Worm (Caenorhabditis elegans) whole organism, late embryonic: ENCODE results near the gene F55A11.11.

Source experiments
- C08G9.2 ChIP-seq: sonication (generic microtip); optimal IDR thresholded peaks from 2 replicates; lab custom pipeline; 2016; ENCODE audit warnings: mild to moderate bottlenecking, missing genetic modification characterization, moderate library complexity, missing compliant biosample characterization
- F13H6.1 ChIP-seq: sonication (generic microtip); optimal IDR thresholded peaks from 2 replicates; lab custom pipeline; 2016; ENCODE audit warnings: missing genetic modification characterization, missing compliant biosample characterization
- K02D7.2 ChIP-seq: sonication (generic microtip); optimal IDR thresholded peaks from 2 replicates; lab custom pipeline; 2017; ENCODE audit warnings: mild to moderate bottlenecking, missing genetic modification characterization, missing compliant biosample characterization
- T23F11.4 ChIP-seq: fragments of 200-800 bp; sonication (Bioruptor generic); optimal IDR thresholded peaks from 2 replicates; lab custom pipeline; 2018; ENCODE audit warnings: mild to moderate bottlenecking, missing genetic modification characterization, missing compliant biosample characterization
- Y22D7AL.16 ChIP-seq: sonication (generic microtip); optimal IDR thresholded peaks from 2 replicates; lab custom pipeline; 2016; ENCODE audit warnings: missing genetic modification characterization, missing compliant biosample characterization
- ama-1 ChIP-seq: fragments of 150-350 bp; optimal IDR thresholded peaks from 2 replicates; lab custom pipeline; 2014
- ceh-18 ChIP-seq: sonication (generic microtip); optimal IDR thresholded peaks from 2 replicates; lab custom pipeline; 2016; ENCODE audit warnings: missing genetic modification characterization, missing compliant biosample characterization
- ceh-19 ChIP-seq: fragments of 200-800 bp; sonication (Bioruptor generic); optimal IDR thresholded peaks from 2 replicates; lab custom pipeline; 2018; ENCODE audit warnings: mild to moderate bottlenecking, missing genetic modification characterization, missing compliant biosample characterization
- ceh-30 ChIP-seq: fragments of 150-350 bp; optimal IDR thresholded peaks from 2 replicates; lab custom pipeline; 2014; ENCODE audit warnings: missing biosample characterization, missing genetic modification characterization
- ceh-31 ChIP-seq: sonication (generic microtip); optimal IDR thresholded peaks from 2 replicates; lab custom pipeline; 2016; ENCODE audit warnings: missing genetic modification characterization, missing compliant biosample characterization
- ceh-34 ChIP-seq: sonication (generic microtip); optimal IDR thresholded peaks from 2 replicates; lab custom pipeline; 2016; ENCODE audit warnings: mild to moderate bottlenecking, missing genetic modification characterization, missing compliant biosample characterization
- ceh-48 ChIP-seq: sonication (generic microtip); optimal IDR thresholded peaks from 2 replicates; lab custom pipeline; 2016; ENCODE audit warnings: missing genetic modification characterization, inconsistent platforms, missing compliant biosample characterization
- ceh-9 ChIP-seq: sonication (generic microtip); optimal IDR thresholded peaks from 2 replicates; lab custom pipeline; 2016; ENCODE audit warnings: mild to moderate bottlenecking, missing genetic modification characterization, inconsistent platforms, missing compliant biosample characterization
- che-1 ChIP-seq: sonication (generic microtip); optimal IDR thresholded peaks from 2 replicates; lab custom pipeline; 2016; ENCODE audit warnings: mild to moderate bottlenecking, missing genetic modification characterization, missing compliant biosample characterization
- elt-2 ChIP-seq: sonication (generic microtip); optimal IDR thresholded peaks from 2 replicates; lab custom pipeline; 2016; ENCODE audit warnings: missing genetic modification reagents, missing genetic modification characterization, missing compliant biosample characterization
- ets-4 ChIP-seq: sonication (generic microtip); optimal IDR thresholded peaks from 2 replicates; lab custom pipeline; 2016; ENCODE audit warnings: missing genetic modification characterization, missing compliant biosample characterization
- eyg-1 ChIP-seq: sonication (generic microtip); optimal IDR thresholded peaks from 2 replicates; lab custom pipeline; 2016; ENCODE audit warnings: missing genotype, missing genetic modification characterization, missing compliant biosample characterization
- fax-1 ChIP-seq: sonication (generic microtip); optimal IDR thresholded peaks from 2 replicates; lab custom pipeline; 2016; ENCODE audit warnings: missing genotype, missing genetic modification characterization, missing compliant biosample characterization
- fkh-10 ChIP-seq: fragments of 150-350 bp; optimal IDR thresholded peaks from 2 replicates; lab custom pipeline; 2014; ENCODE audit warnings: missing biosample characterization, missing genetic modification reagents, missing genetic modification characterization
- fkh-6 ChIP-seq: sonication (generic microtip); optimal IDR thresholded peaks from 2 replicates; lab custom pipeline; 2016; ENCODE audit warnings: missing genetic modification characterization, missing compliant biosample characterization
- hlh-15 ChIP-seq: sonication (generic microtip); optimal IDR thresholded peaks from 2 replicates; lab custom pipeline; 2016; ENCODE audit warnings: missing genetic modification characterization, missing compliant biosample characterization
- hlh-30 ChIP-seq: sonication (generic microtip); optimal IDR thresholded peaks from 2 replicates; lab custom pipeline; 2017; ENCODE audit warnings: antibody characterized with exemption, missing genetic modification characterization, missing compliant biosample characterization; ENCODE audit not compliant: insufficient read depth
- hlh-8 ChIP-seq: sonication (generic microtip); optimal IDR thresholded peaks from 2 replicates; lab custom pipeline; 2016; ENCODE audit warnings: missing genotype, missing genetic modification characterization, missing compliant biosample characterization
- lim-6 ChIP-seq: sonication (generic microtip); optimal IDR thresholded peaks from 2 replicates; lab custom pipeline; 2016; ENCODE audit warnings: missing genetic modification characterization, missing compliant biosample characterization
- lin-11 ChIP-seq: fragments of 200-800 bp; sonication (Bioruptor generic); optimal IDR thresholded peaks from 2 replicates; lab custom pipeline; 2018; ENCODE audit warnings: mild to moderate bottlenecking, missing genetic modification characterization, missing compliant biosample characterization
- madf-2 ChIP-seq: sonication (generic microtip); optimal IDR thresholded peaks from 2 replicates; lab custom pipeline; 2017; ENCODE audit warnings: missing genetic modification characterization, missing compliant biosample characterization
- mec-3 ChIP-seq: sonication (generic microtip); optimal IDR thresholded peaks from 2 replicates; lab custom pipeline; 2016; ENCODE audit warnings: borderline replicate concordance, missing genetic modification characterization, missing compliant biosample characterization
- nfya-1 ChIP-seq: sonication (generic microtip); optimal IDR thresholded peaks from 2 replicates; lab custom pipeline; 2017; ENCODE audit warnings: missing genetic modification characterization, mild to moderate bottlenecking, missing compliant biosample characterization, antibody characterized with exemption, moderate library complexity
- odd-2 ChIP-seq: sonication (generic microtip); optimal IDR thresholded peaks from 2 replicates; lab custom pipeline; 2017; ENCODE audit warnings: antibody characterized with exemption, mild to moderate bottlenecking, missing genetic modification characterization, missing compliant biosample characterization
- pag-3 ChIP-seq: sonication (generic microtip); optimal IDR thresholded peaks from 2 replicates; lab custom pipeline; 2016; ENCODE audit warnings: missing compliant biosample characterization, missing genetic modification characterization, borderline replicate concordance
- pax-1 ChIP-seq: fragments of 150-350 bp; optimal IDR thresholded peaks from 2 replicates; lab custom pipeline; 2014; ENCODE audit warnings: missing biosample characterization, missing genetic modification characterization
- pros-1 ChIP-seq: fragments of 150-350 bp; optimal IDR thresholded peaks from 2 replicates; lab custom pipeline; 2014; ENCODE audit warnings: missing biosample characterization, missing genetic modification reagents, missing genetic modification characterization
- ref-2 ChIP-seq: sonication (generic microtip); optimal IDR thresholded peaks from 2 replicates; lab custom pipeline; 2016; ENCODE audit warnings: missing genetic modification characterization, missing compliant biosample characterization
- rnt-1 ChIP-seq: sonication (generic microtip); optimal IDR thresholded peaks from 2 replicates; lab custom pipeline; 2016; ENCODE audit warnings: missing genetic modification characterization, missing compliant biosample characterization
- sox-4 ChIP-seq: sonication (generic microtip); optimal IDR thresholded peaks from 2 replicates; lab custom pipeline; 2017; ENCODE audit warnings: mild to moderate bottlenecking, missing genetic modification characterization, inconsistent platforms, missing compliant biosample characterization
- syd-9 ChIP-seq: sonication (generic microtip); optimal IDR thresholded peaks from 2 replicates; lab custom pipeline; 2016; ENCODE audit warnings: mild to moderate bottlenecking, missing genetic modification characterization, moderate library complexity, missing compliant biosample characterization
- tbx-2 ChIP-seq: sonication (generic microtip); optimal IDR thresholded peaks from 2 replicates; lab custom pipeline; 2016; ENCODE audit warnings: missing genetic modification characterization, missing compliant biosample characterization
- unc-42 ChIP-seq: sonication (generic microtip); optimal IDR thresholded peaks from 2 replicates; lab custom pipeline; 2016; ENCODE audit warnings: missing genotype, missing genetic modification characterization, missing compliant biosample characterization
- unc-86 ChIP-seq: sonication (generic microtip); optimal IDR thresholded peaks from 2 replicates; lab custom pipeline; 2016; ENCODE audit warnings: missing genetic modification characterization, missing compliant biosample characterization
- ztf-16 ChIP-seq: sonication (generic microtip); optimal IDR thresholded peaks from 2 replicates; lab custom pipeline; 2017; ENCODE audit warnings: missing genetic modification characterization, missing compliant biosample characterization

F55A11.11 gene

DNA sequence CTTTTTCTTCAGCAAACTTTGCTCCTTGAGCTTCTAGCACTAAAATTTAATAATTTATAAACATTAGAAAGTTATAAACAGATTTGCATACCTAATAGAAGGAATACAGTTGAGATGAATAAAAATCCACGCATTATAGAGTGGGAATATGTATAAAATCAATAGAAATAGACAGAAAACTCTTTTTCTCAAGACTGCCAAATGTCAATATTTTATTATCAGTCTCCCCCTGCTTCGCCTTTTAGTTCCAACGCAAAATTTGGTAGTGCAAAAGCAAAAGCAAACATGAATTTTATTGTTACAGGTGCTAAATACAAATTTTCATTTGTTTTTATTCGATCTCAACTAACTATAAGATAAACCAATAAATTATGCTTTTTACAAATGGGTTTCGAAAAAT, 20.1 kb upstream of the F55A11.11 start, which contains the start of gene T04F3.4:
Gene T04F3.4 (minus strand): TSS at position 187 of the 400 bp plus-strand sequence.
- TF ChIP-seq sox-4 (tag; lab: Kevin White, UChicago) (no peak), ztf-16 (tag; lab: Kevin White, UChicago) (no peak), elt-2 (tag; lab: Kevin White, UChicago) (no peak), tbx-2 (tag; lab: Kevin White, UChicago) (no peak), ceh-19 (no peak), ceh-9 (tag; lab: Kevin White, UChicago) (no peak), che-1 (tag; lab: Kevin White, UChicago) (no peak), ets-4 (tag; lab: Kevin White, UChicago) (no peak), fax-1 (tag; lab: Kevin White, UChicago) (no peak), odd-2 (tag; lab: Kevin White, UChicago) (no peak), pag-3 (tag; lab: Kevin White, UChicago) (no peak), syd-9 (tag; lab: Kevin White, UChicago) (no peak), nfya-1 (tag; lab: Kevin White, UChicago) (no peak), ceh-31 (tag; lab: Kevin White, UChicago) (no peak), C08G9.2 (tag; lab: Kevin White, UChicago) (no peak), eyg-1 (tag; lab: Kevin White, UChicago) (no peak), hlh-15 (tag; lab: Kevin White, UChicago) (no peak), ama-1 (lab: Kevin White, UChicago) (no peak), hlh-8 (tag; lab: Kevin White, UChicago) (no peak)

DNA sequence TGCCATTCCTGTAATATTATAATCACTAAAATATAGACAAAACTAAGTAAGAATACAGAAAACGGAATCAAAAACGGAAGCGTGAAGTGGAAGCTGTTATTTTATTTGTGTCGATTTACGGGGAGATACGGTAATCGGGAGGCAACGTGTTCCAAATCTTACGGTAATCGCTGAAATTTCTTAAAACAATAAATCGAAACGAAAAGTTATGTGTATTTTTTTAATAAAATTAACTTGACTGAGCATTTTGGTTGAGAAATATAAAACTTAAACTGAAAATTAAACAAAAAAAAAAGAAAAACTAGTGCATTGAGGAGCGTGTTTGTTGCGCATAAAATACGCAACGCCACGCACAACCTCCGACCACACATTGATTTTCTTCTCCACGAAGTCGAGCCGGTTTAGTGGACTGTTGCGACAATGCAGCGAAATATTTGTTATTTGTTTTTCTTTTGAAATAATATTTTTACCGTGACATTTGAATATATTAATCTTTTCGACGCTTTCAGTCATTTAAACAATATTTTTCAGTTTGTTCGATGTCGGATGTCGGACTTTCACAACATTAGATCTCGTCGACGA, 18.5 kb upstream of the F55A11.11 start, which contains the start of the genes F55A11.1 and syx-5:
Gene F55A11.1 (minus strand): TSS at position 13 of the 582 bp plus-strand sequence.
Gene syx-5 (plus strand): TSS at position 532 of the 582 bp plus-strand sequence.
- peak; percentile 74 for TF ChIP-seq ceh-30
- TF ChIP-seq nfya-1 (tag; lab: Kevin White, UChicago): peak; percentile 81
- TF ChIP-seq hlh-30 (tag; lab: Kevin White, UChicago): no peak
- peak; percentile 35 for TF ChIP-seq pax-1 (tag; lab: Kevin White, UChicago)
- TF ChIP-seq ztf-16 (tag; lab: Kevin White, UChicago): no peak
- peak; percentile 35 for TF ChIP-seq tbx-2 (tag; lab: Kevin White, UChicago)
- no peak for TF ChIP-seq fkh-6 (tag; lab: Kevin White, UChicago)
- peak; percentile 19 for TF ChIP-seq rnt-1
- no peak for TF ChIP-seq elt-2 (tag; lab: Kevin White, UChicago)
- no peak for TF ChIP-seq T23F11.4
- TF ChIP-seq unc-42 (tag; lab: Kevin White, UChicago): peak; percentile 70
- peak; percentile 22 for TF ChIP-seq ceh-18 (tag; lab: Kevin White, UChicago)
- TF ChIP-seq ceh-31 (tag; lab: Kevin White, UChicago): peak; percentile 43
- TF ChIP-seq Y22D7AL.16: no peak
- no peak for TF ChIP-seq ama-1 (lab: Kevin White, UChicago)
- TF ChIP-seq ceh-48 (tag; lab: Kevin White, UChicago): peak; percentile 41
- peak; percentile 44 for TF ChIP-seq ceh-34 (tag; lab: Kevin White, UChicago)

- no peak for TF ChIP-seq sox-4 (tag; lab: Kevin White, UChicago)
- TF ChIP-seq ceh-30: no peak
Measured at ce11 chrV:11767028-11767427, 15.9 kb upstream of the F55A11.11 start, which contains the start of gene sel-11. Gene sel-11, plus strand, starts transcription at chrV:11767328.

DNA sequence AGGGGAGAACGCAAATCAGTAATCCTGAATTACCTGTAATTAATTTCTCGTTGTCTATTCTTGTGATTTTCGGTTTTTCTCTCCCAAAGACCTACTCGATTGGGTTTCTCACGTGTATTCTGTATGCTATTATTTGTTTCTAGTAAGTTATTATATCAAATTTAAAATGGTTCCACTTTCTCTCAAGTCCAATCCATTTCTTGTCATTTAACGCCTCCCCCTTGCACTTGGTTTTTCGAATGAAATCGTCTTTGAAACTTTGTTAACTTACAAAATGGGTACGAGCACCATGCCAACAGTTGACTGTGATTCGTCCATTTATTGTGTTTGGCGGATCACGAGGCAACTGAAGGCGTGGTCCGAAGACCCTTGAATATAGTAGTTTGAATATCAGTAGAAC, 13.3 kb upstream of the F55A11.11 start:
- TF ChIP-seq ref-2 (tag; lab: Kevin White, UChicago) (no peak), madf-2 (tag; lab: Kevin White, UChicago) (no peak), pros-1 (tag; lab: Kevin White, UChicago) (no peak), K02D7.2 (tag; lab: Kevin White, UChicago) (no peak), fkh-10 (GFP tag; lab: Kevin White, UChicago) (no peak), F13H6.1 (tag; lab: Kevin White, UChicago) (no peak), sox-4 (tag; lab: Kevin White, UChicago) (no peak), unc-86 (no peak), ceh-9 (tag; lab: Kevin White, UChicago) (no peak), lim-6 (tag; lab: Kevin White, UChicago) (no peak), T23F11.4 (no peak), rnt-1 (no peak), unc-42 (tag; lab: Kevin White, UChicago) (no peak), mec-3 (tag; lab: Kevin White, UChicago) (no peak), lin-11 (tag; lab: Kevin White, UChicago) (no peak), che-1 (tag; lab: Kevin White, UChicago) (no peak), syd-9 (tag; lab: Kevin White, UChicago) (no peak)
